Worm (Caenorhabditis elegans): ENCODE results near the gene smex-1.

- TF ChIP-seq dao-5 (tag; optimal IDR thresholded peaks at IDR 0.05) (no peak), him-1 (tag; optimal IDR thresholded peaks at IDR 0.05) (no peak), W03F9.2 (tag; optimal IDR thresholded peaks at IDR 0.05) (no peak)
These were observed 7.5 kb downstream of the smex-1 start for ce11 chrV:8288125-8288806.
